Fruit fly (Drosophila melanogaster): ENCODE measurements around the gene csw.

csw gene

dm6 chrX:2081848-2082365 lies 12.1 kb upstream of the csw start:
- TF ChIP-seq CG1620 (GFP tag; optimal IDR thresholded peaks at IDR 0.05) = no peak
- no peak for TF ChIP-seq Hr96 (GFP tag; optimal IDR thresholded peaks at IDR 0.05)
- no peak for TF ChIP-seq toe (GFP tag; optimal IDR thresholded peaks at IDR 0.05)
- no peak for TF ChIP-seq ovo (GFP tag; optimal IDR thresholded peaks at IDR 0.05)
- TF ChIP-seq cnc (optimal IDR thresholded peaks at IDR 0.05) = no peak
- no peak for TF ChIP-seq Crg-1 (GFP tag; optimal IDR thresholded peaks at IDR 0.05)
- TF ChIP-seq cic (GFP tag; optimal IDR thresholded peaks at IDR 0.05) = no peak
- no peak for TF ChIP-seq CG5204 (GFP tag; optimal IDR thresholded peaks at IDR 0.05)
- TF ChIP-seq Clk (GFP tag; optimal IDR thresholded peaks at IDR 0.05) = no peak
- no peak for TF ChIP-seq pad (GFP tag; optimal IDR thresholded peaks at IDR 0.05)
- no peak for TF ChIP-seq tj (GFP tag; optimal IDR thresholded peaks at IDR 0.05)
- no peak for TF ChIP-seq CG11617 (GFP tag; optimal IDR thresholded peaks at IDR 0.05)
- TF ChIP-seq CG12768 (GFP tag; optimal IDR thresholded peaks at IDR 0.05) = no peak
- no peak for TF ChIP-seq CG33017 (tag; optimal IDR thresholded peaks at IDR 0.05)
- no peak for TF ChIP-seq Mnt (GFP tag; optimal IDR thresholded peaks at IDR 0.05)
- no peak for TF ChIP-seq CG7101 (tag; optimal IDR thresholded peaks at IDR 0.05)
- no peak for TF ChIP-seq kay (GFP tag; ENCODE audit: borderline replicate concordance)
- no peak for TF ChIP-seq CG7045 (GFP tag; optimal IDR thresholded peaks at IDR 0.05)
- no peak for TF ChIP-seq bab1 (GFP tag; optimal IDR thresholded peaks at IDR 0.05)

- peak; percentile 51 for TF ChIP-seq CG12768 (GFP tag; optimal IDR thresholded peaks at IDR 0.05)
- no peak for TF ChIP-seq cic (GFP tag; optimal IDR thresholded peaks at IDR 0.05)
- TF ChIP-seq CG5204 (GFP tag; optimal IDR thresholded peaks at IDR 0.05) = no peak
- no peak for TF ChIP-seq kay (GFP tag; ENCODE audit: borderline replicate concordance)
- peak; percentile 83 for TF ChIP-seq CG33017 (tag; optimal IDR thresholded peaks at IDR 0.05)
- no peak for TF ChIP-seq Clk (GFP tag; optimal IDR thresholded peaks at IDR 0.05)
- peak; percentile 85 for TF ChIP-seq CG14711 (tag; optimal IDR thresholded peaks at IDR 0.05)
- TF ChIP-seq Crg-1 (GFP tag; optimal IDR thresholded peaks at IDR 0.05) = peak; percentile 20
- TF ChIP-seq tj (GFP tag; optimal IDR thresholded peaks at IDR 0.05) = no peak
- TF ChIP-seq cnc (optimal IDR thresholded peaks at IDR 0.05) = no peak
- peak; percentile 88 for TF ChIP-seq CG7101 (tag; optimal IDR thresholded peaks at IDR 0.05)
- no peak for TF ChIP-seq ovo (GFP tag; optimal IDR thresholded peaks at IDR 0.05)
- peak; percentile 14 for TF ChIP-seq toe (GFP tag; optimal IDR thresholded peaks at IDR 0.05)
- TF ChIP-seq bab1 (GFP tag; optimal IDR thresholded peaks at IDR 0.05) = peak; percentile 81
- TF ChIP-seq CG11617 (GFP tag; optimal IDR thresholded peaks at IDR 0.05) = peak; percentile 25
- peak; percentile 22 for TF ChIP-seq CG1620 (GFP tag; optimal IDR thresholded peaks at IDR 0.05)
- TF ChIP-seq Hr96 (GFP tag; optimal IDR thresholded peaks at IDR 0.05) = peak; percentile 68
- peak; percentile 39 for TF ChIP-seq CG7045 (GFP tag; optimal IDR thresholded peaks at IDR 0.05)
- peak; percentile 47 for TF ChIP-seq pad (GFP tag; optimal IDR thresholded peaks at IDR 0.05)
- TF ChIP-seq Mnt (GFP tag; optimal IDR thresholded peaks at IDR 0.05) = peak; percentile 45
Measured at dm6 chrX:2083109-2083508, 10.9 kb upstream of the csw start.

- TF ChIP-seq CG14711 (tag; optimal IDR thresholded peaks at IDR 0.05) (peak; percentile 9), toe (GFP tag; optimal IDR thresholded peaks at IDR 0.05) (no peak), Hr96 (GFP tag; optimal IDR thresholded peaks at IDR 0.05) (no peak), pad (GFP tag; optimal IDR thresholded peaks at IDR 0.05) (no peak), tj (GFP tag; optimal IDR thresholded peaks at IDR 0.05) (peak; percentile 89), kay (GFP tag; ENCODE audit: borderline replicate concordance) (no peak), CG12768 (GFP tag; optimal IDR thresholded peaks at IDR 0.05) (no peak), CG33017 (tag; optimal IDR thresholded peaks at IDR 0.05) (no peak), cnc (optimal IDR thresholded peaks at IDR 0.05) (no peak), CG7045 (GFP tag; optimal IDR thresholded peaks at IDR 0.05) (no peak), Crg-1 (GFP tag; optimal IDR thresholded peaks at IDR 0.05) (peak; percentile 30), CG5204 (GFP tag; optimal IDR thresholded peaks at IDR 0.05) (no peak), Mnt (GFP tag; optimal IDR thresholded peaks at IDR 0.05) (peak; percentile 53), CG7101 (tag; optimal IDR thresholded peaks at IDR 0.05) (peak; percentile 48), CG11617 (GFP tag; optimal IDR thresholded peaks at IDR 0.05) (no peak), cic (GFP tag; optimal IDR thresholded peaks at IDR 0.05) (no peak), Clk (GFP tag; optimal IDR thresholded peaks at IDR 0.05) (no peak), bab1 (GFP tag; optimal IDR thresholded peaks at IDR 0.05) (peak; percentile 1), CG1620 (GFP tag; optimal IDR thresholded peaks at IDR 0.05) (no peak), ovo (GFP tag; optimal IDR thresholded peaks at IDR 0.05) (peak; percentile 45)
Measured at dm6 chrX:2083678-2084162, 10.3 kb upstream of the csw start.

dm6 chrX:2087501-2087900 lies 6.5 kb upstream of the csw start:
- peak; percentile 16 for TF ChIP-seq tj (GFP tag; optimal IDR thresholded peaks at IDR 0.05)
- TF ChIP-seq Hr96 (GFP tag; optimal IDR thresholded peaks at IDR 0.05) = no peak

- TF ChIP-seq tj (GFP tag; optimal IDR thresholded peaks at IDR 0.05) (no peak), cnc (optimal IDR thresholded peaks at IDR 0.05) (no peak), Mnt (GFP tag; optimal IDR thresholded peaks at IDR 0.05) (no peak), Hr96 (GFP tag; optimal IDR thresholded peaks at IDR 0.05) (no peak), CG33017 (tag; optimal IDR thresholded peaks at IDR 0.05) (no peak), bab1 (GFP tag; optimal IDR thresholded peaks at IDR 0.05) (no peak)
Measured at dm6 chrX:2088798-2089197, 5.2 kb upstream of the csw start.

dm6 chrX:2089812-2090211 lies 4.2 kb upstream of the csw start:
- TF ChIP-seq Mnt (GFP tag; optimal IDR thresholded peaks at IDR 0.05) = no peak
- TF ChIP-seq CG12768 (GFP tag; optimal IDR thresholded peaks at IDR 0.05) = no peak
- TF ChIP-seq pad (GFP tag; optimal IDR thresholded peaks at IDR 0.05) = no peak
- TF ChIP-seq Clk (GFP tag; optimal IDR thresholded peaks at IDR 0.05) = no peak
- TF ChIP-seq kay (GFP tag; ENCODE audit: borderline replicate concordance) = no peak
- TF ChIP-seq cnc (optimal IDR thresholded peaks at IDR 0.05) = no peak
- TF ChIP-seq tj (GFP tag; optimal IDR thresholded peaks at IDR 0.05) = no peak
- no peak for TF ChIP-seq CG5204 (GFP tag; optimal IDR thresholded peaks at IDR 0.05)
- TF ChIP-seq CG7101 (tag; optimal IDR thresholded peaks at IDR 0.05) = no peak
- TF ChIP-seq CG33017 (tag; optimal IDR thresholded peaks at IDR 0.05) = no peak
- TF ChIP-seq toe (GFP tag; optimal IDR thresholded peaks at IDR 0.05) = no peak
- no peak for TF ChIP-seq CG14711 (tag; optimal IDR thresholded peaks at IDR 0.05)
- no peak for TF ChIP-seq Hr96 (GFP tag; optimal IDR thresholded peaks at IDR 0.05)
- TF ChIP-seq CG1620 (GFP tag; optimal IDR thresholded peaks at IDR 0.05) = no peak
- TF ChIP-seq CG11617 (GFP tag; optimal IDR thresholded peaks at IDR 0.05) = no peak
- TF ChIP-seq bab1 (GFP tag; optimal IDR thresholded peaks at IDR 0.05) = no peak
- TF ChIP-seq ovo (GFP tag; optimal IDR thresholded peaks at IDR 0.05) = no peak
- no peak for TF ChIP-seq CG7045 (GFP tag; optimal IDR thresholded peaks at IDR 0.05)
- TF ChIP-seq cic (GFP tag; optimal IDR thresholded peaks at IDR 0.05) = no peak

Data from whole organism, adult.